Fruit fly (Drosophila melanogaster) whole organism, embryonic: ENCODE measurements around the gene CG5902.

Experiments used
- ATbp ChIP-seq: fragments of 200-800 bp; sonication (Bioruptor generic); optimal IDR thresholded peaks from 2 replicates; lab custom pipeline; 2017; ENCODE audit warnings: missing biosample characterization, mild to moderate bottlenecking, missing genetic modification characterization, missing genetic modification reagents
- Atf3 ChIP-seq: fragments of 200-800 bp; sonication (Bioruptor generic); optimal IDR thresholded peaks from 3 replicates; lab custom pipeline; 2016; ENCODE audit warnings: missing biosample characterization, missing genetic modification characterization
- CG10654 ChIP-seq: fragments of 200-800 bp; sonication (Bioruptor generic); optimal IDR thresholded peaks from 2 replicates; lab custom pipeline; 2016; ENCODE audit warnings: missing biosample characterization, missing genetic modification characterization
- CG11085 ChIP-seq: fragments of 200-800 bp; sonication (Bioruptor generic); IDR thresholded peaks from 2 replicates; pipeline ENCODE4 v1.3.6; 2022; ENCODE audit warnings: missing biosample characterization, missing genetic modification characterization
- CG11247 ChIP-seq: fragments of 200-800 bp; sonication (Bioruptor generic); IDR thresholded peaks from 2 replicates; pipeline ENCODE4 v1.3.6; 2022; ENCODE audit warnings: missing biosample characterization, missing genetic modification characterization
- CG12236 ChIP-seq: fragments of 200-800 bp; sonication (Bioruptor generic); optimal IDR thresholded peaks from 2 replicates; lab custom pipeline; 2016; ENCODE audit warnings: missing biosample characterization, missing genetic modification characterization
- CG14050 ChIP-seq: fragments of 200-800 bp; sonication (Bioruptor generic); IDR thresholded peaks from 3 replicates; pipeline ENCODE4 v1.3.6; 2022; ENCODE audit warnings: missing biosample characterization, missing genetic modification characterization
- CG14710 ChIP-seq: fragments of 200-800 bp; sonication (Bioruptor generic); optimal IDR thresholded peaks from 3 replicates; lab custom pipeline; 2019; ENCODE audit warnings: missing biosample characterization, mild to moderate bottlenecking, missing genetic modification characterization, moderate library complexity
- CG15514 ChIP-seq: fragments of 200-800 bp; sonication (Bioruptor generic); optimal IDR thresholded peaks from 3 replicates; lab custom pipeline; 2017; ENCODE audit warnings: missing biosample characterization, missing genetic modification characterization, mild to moderate bottlenecking, moderate library complexity, missing genetic modification reagents
- CG1603 ChIP-seq: fragments of 200-800 bp; sonication (Bioruptor generic); optimal IDR thresholded peaks from 2 replicates; lab custom pipeline; 2019; ENCODE audit warnings: missing biosample characterization, mild to moderate bottlenecking, missing genetic modification characterization, moderate library complexity
- CG2678 ChIP-seq: fragments of 200-800 bp; sonication (Bioruptor generic); optimal IDR thresholded peaks from 3 replicates; lab custom pipeline; 2019; ENCODE audit warnings: missing biosample characterization, mild to moderate bottlenecking, missing genetic modification characterization, moderate library complexity
- CG32532 ChIP-seq: fragments of 200-800 bp; sonication (Bioruptor generic); IDR thresholded peaks from 2 replicates; pipeline ENCODE4 v1.3.6; 2022; ENCODE audit warnings: missing biosample characterization, missing genetic modification characterization
- CG32772 ChIP-seq: fragments of 200-800 bp; sonication (Bioruptor generic); IDR thresholded peaks from 2 replicates; pipeline ENCODE4 v1.3.6; 2022; ENCODE audit warnings: missing biosample characterization, missing genetic modification characterization
- CG3281 ChIP-seq: fragments of 200-800 bp; sonication (Bioruptor generic); optimal IDR thresholded peaks from 3 replicates; lab custom pipeline; 2017; ENCODE audit warnings: missing biosample characterization, mild to moderate bottlenecking, missing genetic modification characterization
- CG34224 ChIP-seq: fragments of 200-800 bp; sonication (Bioruptor generic); IDR thresholded peaks from 3 replicates; pipeline ENCODE4 v1.3.6; 2022; ENCODE audit warnings: missing biosample characterization, missing genetic modification characterization; ENCODE audit not compliant: partially characterized antibody
- CG3838 ChIP-seq: fragments of 200-800 bp; sonication (Bioruptor generic); optimal IDR thresholded peaks from 3 replicates; lab custom pipeline; 2016; ENCODE audit warnings: missing biosample characterization, missing genetic modification characterization
- CG4360 ChIP-seq: fragments of 200-800 bp; sonication (Bioruptor generic); IDR thresholded peaks from 2 replicates; pipeline ENCODE4 v1.3.6; 2022; ENCODE audit warnings: missing biosample characterization, missing genetic modification characterization
- CG43689 ChIP-seq: fragments of 200-800 bp; sonication (Bioruptor generic); IDR thresholded peaks from 2 replicates; pipeline ENCODE4 v1.3.6; 2022; ENCODE audit warnings: missing biosample characterization, missing genetic modification characterization
- CG6689 ChIP-seq: fragments of 200-800 bp; sonication (Bioruptor generic); IDR thresholded peaks from 2 replicates; pipeline ENCODE4 v1.3.6; 2022; ENCODE audit warnings: missing biosample characterization, missing genetic modification characterization
- CG8281 ChIP-seq: fragments of 200-800 bp; sonication (Bioruptor generic); optimal IDR thresholded peaks from 2 replicates; lab custom pipeline; 2018; ENCODE audit warnings: missing biosample characterization, mild to moderate bottlenecking, missing genetic modification characterization, moderate library complexity
- D ChIP-seq, 2 experiments: fragments of 200-800 bp in 1 of 2; fragments of >200 bp in 1 of 2; sonication (Bioruptor generic) in 1 of 2; optimal IDR thresholded peaks; 2 replicates in 1 of 2; 3 replicates in 1 of 2; lab custom pipeline; 2017; ENCODE audit warnings: mild to moderate bottlenecking in 1 of 2, missing biosample characterization in 1 of 2, missing genetic modification characterization in 1 of 2, missing genetic modification reagents in 1 of 2
- Fer3 ChIP-seq: fragments of 200-800 bp; sonication (Bioruptor generic); optimal IDR thresholded peaks from 2 replicates; lab custom pipeline; 2018; ENCODE audit warnings: missing biosample characterization, mild to moderate bottlenecking, missing genetic modification characterization, moderate library complexity
- HLHmδ ChIP-seq: fragments of 200-800 bp; sonication (Bioruptor generic); optimal IDR thresholded peaks from 2 replicates; lab custom pipeline; 2018; ENCODE audit warnings: missing biosample characterization, mild to moderate bottlenecking, missing genetic modification characterization, moderate library complexity
- Hand ChIP-seq: fragments of 200-800 bp; sonication (Bioruptor generic); optimal IDR thresholded peaks from 2 replicates; lab custom pipeline; 2017; ENCODE audit warnings: mild to moderate bottlenecking, missing biosample characterization, missing genetic modification reagents, missing genetic modification characterization
- Oli ChIP-seq: fragments of 200-800 bp; sonication (Bioruptor generic); optimal IDR thresholded peaks from 2 replicates; lab custom pipeline; 2018; ENCODE audit warnings: missing biosample characterization, mild to moderate bottlenecking, missing genetic modification characterization, moderate library complexity
- chif ChIP-seq, 2 experiments: fragments of 200-800 bp; sonication (Bioruptor generic); optimal IDR thresholded peaks; 3 replicates each; lab custom pipeline; 2016; ENCODE audit warnings: missing biosample characterization in 2 of 2, missing genetic modification characterization in 2 of 2
- ci ChIP-seq: fragments of 200-800 bp; sonication (Bioruptor generic); IDR thresholded peaks from 3 replicates; pipeline ENCODE4 v1.3.6; 2022; ENCODE audit warnings: missing biosample characterization, missing genetic modification characterization
- dmrt99B ChIP-seq: fragments of 200-800 bp; sonication (Bioruptor generic); optimal IDR thresholded peaks from 2 replicates; lab custom pipeline; 2018; ENCODE audit warnings: missing biosample characterization, mild to moderate bottlenecking, missing genetic modification characterization, moderate library complexity
- fd96Cb ChIP-seq: fragments of 200-800 bp; sonication (Bioruptor generic); optimal IDR thresholded peaks from 2 replicates; lab custom pipeline; 2018; ENCODE audit warnings: missing biosample characterization, mild to moderate bottlenecking, missing genetic modification characterization, moderate library complexity
- gcm2 ChIP-seq: fragments of 200-800 bp; sonication (Bioruptor generic); optimal IDR thresholded peaks from 2 replicates; lab custom pipeline; 2016; ENCODE audit warnings: missing biosample characterization, missing genetic modification characterization
- gsb ChIP-seq: fragments of 200-800 bp; sonication (Bioruptor generic); IDR thresholded peaks from 2 replicates; pipeline ENCODE4 v1.3.6; 2022; ENCODE audit warnings: missing biosample characterization, missing genetic modification characterization
- ham ChIP-seq: fragments of 200-800 bp; sonication (Bioruptor generic); IDR thresholded peaks from 2 replicates; pipeline ENCODE4 v1.3.6; 2022; ENCODE audit warnings: missing biosample characterization, missing genetic modification characterization
- jumu ChIP-seq: fragments of 200-800 bp; sonication (Bioruptor generic); optimal IDR thresholded peaks from 3 replicates; lab custom pipeline; 2016; ENCODE audit warnings: missing biosample characterization, missing genetic modification characterization
- kah ChIP-seq: fragments of 200-800 bp; sonication (Bioruptor generic); optimal IDR thresholded peaks from 2 replicates; lab custom pipeline; 2018; ENCODE audit warnings: missing biosample characterization, mild to moderate bottlenecking, missing genetic modification characterization
- lbe ChIP-seq: fragments of 200-800 bp; sonication (Bioruptor generic); optimal IDR thresholded peaks from 2 replicates; lab custom pipeline; 2016; ENCODE audit warnings: missing biosample characterization, mild to moderate bottlenecking, missing genetic modification characterization
- mld ChIP-seq: fragments of 200-800 bp; sonication (Bioruptor generic); IDR thresholded peaks from 3 replicates; pipeline ENCODE4 v1.3.6; 2022; ENCODE audit warnings: missing biosample characterization, missing genetic modification characterization; ENCODE audit not compliant: partially characterized antibody
- oc ChIP-seq: fragments of 200-800 bp; sonication (Bioruptor generic); optimal IDR thresholded peaks from 2 replicates; lab custom pipeline; 2018; ENCODE audit warnings: missing biosample characterization, mild to moderate bottlenecking, missing genetic modification characterization, moderate library complexity
- onecut ChIP-seq: fragments of 200-800 bp; sonication (Bioruptor generic); IDR thresholded peaks from 2 replicates; pipeline ENCODE4 v1.3.6; 2022; ENCODE audit warnings: missing biosample characterization, missing genetic modification characterization
- prd ChIP-seq, 3 experiments: fragments of >200 bp in 2 of 3; fragments of 200-800 bp in 1 of 3; sonication (Bioruptor generic) in 1 of 3; optimal IDR thresholded peaks in 2 of 3; IDR thresholded peaks in 1 of 3; 2 replicates in 2 of 3; 3 replicates in 1 of 3; pipeline versions ENCODE4 v1.3.6 to Lab custom; 2017 to 2022; ENCODE audit warnings: missing biosample characterization in 1 of 3, missing genetic modification characterization in 1 of 3
- ranshi ChIP-seq: fragments of 200-800 bp; sonication (Bioruptor generic); IDR thresholded peaks from 2 replicates; pipeline ENCODE4 v1.3.6; 2022; ENCODE audit warnings: missing biosample characterization, missing genetic modification characterization
- sc ChIP-seq, 3 experiments: fragments of >200 bp in 2 of 3; fragments of 200-800 bp in 1 of 3; sonication (Bioruptor generic) in 1 of 3; optimal IDR thresholded peaks; 2 replicates in 2 of 3; 3 replicates in 1 of 3; lab custom pipeline; 2017; ENCODE audit warnings: mild to moderate bottlenecking in 1 of 3, missing biosample characterization in 1 of 3, missing genetic modification characterization in 1 of 3, missing genetic modification reagents in 1 of 3
- sens ChIP-seq: fragments of 200-800 bp; sonication (Bioruptor generic); peaks from one replicate; lab custom pipeline; 2016; ENCODE audit warnings: missing biosample characterization, missing genetic modification characterization
- seq ChIP-seq: fragments of 200-800 bp; sonication (Bioruptor generic); IDR thresholded peaks from 2 replicates; pipeline ENCODE4 v1.3.6; 2022; ENCODE audit warnings: missing biosample characterization, missing genetic modification characterization
- z ChIP-seq: fragments of 200-800 bp; sonication (Bioruptor generic); IDR thresholded peaks from 3 replicates; pipeline ENCODE4 v1.3.6; 2022; ENCODE audit warnings: missing biosample characterization, missing genetic modification characterization
- zen ChIP-seq: fragments of 200-800 bp; sonication (Bioruptor generic); optimal IDR thresholded peaks from 3 replicates; lab custom pipeline; 2018; ENCODE audit warnings: missing biosample characterization, mild to moderate bottlenecking, missing genetic modification characterization, moderate library complexity
- zen2 ChIP-seq: fragments of 200-800 bp; sonication (Bioruptor generic); IDR thresholded peaks from 3 replicates; pipeline ENCODE4 v1.3.6; 2022; ENCODE audit warnings: missing biosample characterization, missing genetic modification characterization; ENCODE audit not compliant: partially characterized antibody

Gene CG5902

DNA sequence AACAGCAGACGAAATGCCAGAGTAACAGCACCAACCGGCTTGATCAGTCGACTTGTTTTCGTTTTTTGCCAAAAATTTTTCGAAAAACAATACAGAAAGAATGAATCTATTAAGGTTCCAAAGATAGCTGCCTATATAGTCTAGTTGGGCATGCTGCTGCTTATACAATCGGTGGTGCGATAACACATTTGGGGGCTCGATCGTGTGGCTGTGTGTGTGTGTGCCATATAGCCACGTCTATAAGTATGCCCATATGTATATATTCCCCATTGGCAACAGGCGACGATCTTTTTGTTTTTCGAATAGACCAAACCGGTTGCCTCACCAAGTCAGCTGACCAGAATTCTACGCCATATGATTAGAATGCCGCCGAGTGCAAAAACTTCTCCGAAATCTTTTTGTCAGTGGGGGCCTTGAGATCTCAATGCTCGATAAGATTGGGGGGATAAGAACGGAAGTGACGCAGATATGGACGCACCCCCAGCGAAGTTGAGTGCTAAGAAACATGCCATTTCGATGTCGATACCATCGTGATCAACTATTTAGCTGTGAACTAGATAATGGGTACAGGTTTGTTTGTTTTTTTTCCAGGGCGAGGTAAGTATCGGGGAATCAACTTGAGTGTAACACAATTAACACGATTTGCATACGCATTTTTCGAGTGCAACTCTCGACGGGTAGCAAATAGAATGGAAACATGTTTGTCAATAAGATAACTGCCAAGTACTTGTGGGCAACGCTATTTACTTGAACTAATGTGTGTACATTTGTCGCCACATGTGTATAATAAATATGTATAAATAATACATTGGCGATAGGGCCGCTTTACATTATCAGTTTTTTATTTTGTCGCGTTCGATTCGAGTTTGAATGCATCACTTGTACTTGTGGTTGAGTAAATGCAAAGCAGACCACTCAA lies 46.3 kb upstream of the CG5902 start (continued):
- TF ChIP-seq CG43689 (GFP tag; lab: Robert Waterston, UW) (peak; percentile 65), CG12236 (GFP tag; lab: Kevin White, UChicago) (peak; percentile 83), onecut (GFP tag; lab: Robert Waterston, UW) (peak; percentile 84), lbe (GFP tag; lab: Kevin White, UChicago) (no peak), CG3281 (GFP tag; lab: Kevin White, UChicago) (peak; percentile 79), ranshi (GFP tag; lab: Robert Waterston, UW) (peak; percentile 85), CG2678 (tag; lab: Kevin White, UChicago) (peak; percentile 88), CG14050 (GFP tag; lab: Robert Waterston, UW) (peak; percentile 72; the same call in 2 of the 3 replicates), CG11247 (GFP tag; lab: Robert Waterston, UW) (peak; percentile 78), gcm2 (peak; percentile 28), Hand (GFP tag; lab: Kevin White, UChicago) (peak; percentile 7), prd (optimal IDR thresholded peaks at IDR 0.05; lab: Kevin White, UChicago) (no peak), prd (GFP tag; IDR thresholded peaks at IDR 0.05; lab: Robert Waterston, UW) (peak; percentile 33; the same call in 2 of the 3 replicates), Fer3 (peak; percentile 75), CG11085 (GFP tag; lab: Robert Waterston, UW) (peak; percentile 48; the same call in 1 of the 2 replicates), ci (GFP tag; lab: Robert Waterston, UW) (peak; percentile 89), kah (GFP tag; lab: Kevin White, UChicago) (peak; percentile 57), CG3838 (GFP tag; lab: Kevin White, UChicago) (peak; percentile 76), CG32532 (GFP tag; lab: Robert Waterston, UW) (no peak; the same call in 1 of the 2 replicates), CG34224 (GFP tag; lab: Robert Waterston, UW) (0 out of 3 replicates have a peak, but pooled peaks have one; percentile 21), ATbp (peak; percentile 98), CG14710 (peak; percentile 86), gsb (GFP tag; lab: Robert Waterston, UW) (peak; percentile 77), zen (tag; lab: Kevin White, UChicago) (peak; percentile 57), z (GFP tag; lab: Robert Waterston, UW) (peak; percentile 64; the same call in 2 of the 3 replicates), CG15514 (GFP tag; lab: Kevin White, UChicago) (peak; percentile 80), mld (no peak), CG1603 (tag; lab: Kevin White, UChicago) (peak; percentile 86), CG10654 (GFP tag; lab: Kevin White, UChicago) (peak; percentile 76), CG4360 (GFP tag; lab: Robert Waterston, UW) (peak; percentile 77), zen2 (GFP tag; lab: Robert Waterston, UW) (no peak), sc (optimal IDR thresholded peaks at IDR 0.05; lab: Kevin White, UChicago) (no peak), sc (GFP tag; optimal IDR thresholded peaks at IDR 0.05; lab: Kevin White, UChicago) (peak; percentile 88), CG32772 (GFP tag; lab: Robert Waterston, UW) (peak; percentile 47; the same call in 1 of the 2 replicates), jumu (GFP tag; lab: Kevin White, UChicago) (no peak), CG6689 (GFP tag; lab: Robert Waterston, UW) (peak; percentile 64), seq (GFP tag; lab: Robert Waterston, UW) (peak; percentile 87), fd96Cb (peak; percentile 61), oc (tag; lab: Kevin White, UChicago) (peak; percentile 93), CG8281 (tag; lab: Kevin White, UChicago) (peak; percentile 76), ham (GFP tag; lab: Robert Waterston, UW) (no peak), dmrt99B (tag; lab: Kevin White, UChicago) (peak; percentile 78), HLHmδ (GFP tag; lab: Kevin White, UChicago) (peak; percentile 89), Oli (tag; lab: Kevin White, UChicago) (peak; percentile 45), chif (GFP tag; optimal IDR thresholded peaks at IDR 0.05; lab: Kevin White, UChicago) (peak; percentile 49 to 80), Atf3 (GFP tag; lab: Kevin White, UChicago) (peak; percentile 39), sens (peak; percentile 98), D (optimal IDR thresholded peaks at IDR 0.05; lab: Kevin White, UChicago) (no peak), D (GFP tag; optimal IDR thresholded peaks at IDR 0.05; lab: Kevin White, UChicago) (peak; percentile 87)
